Worm (Caenorhabditis elegans) whole organism, L1 larva: Measurements from ENCODE around the gene F13D12.8.

Experiments
- blmp-1 ChIP-seq: fragments of 150-350 bp; optimal IDR thresholded peaks from 2 replicates; lab custom pipeline; 2014; ENCODE audit warnings: missing biosample characterization, missing genetic modification characterization
- ceh-63 ChIP-seq: fragments of 200-800 bp; sonication (Bioruptor generic); optimal IDR thresholded peaks from 2 replicates; lab custom pipeline; 2018; ENCODE audit warnings: mild to moderate bottlenecking, missing genetic modification characterization, missing compliant biosample characterization
- efl-3 ChIP-seq: fragments of 200-800 bp; sonication (Bioruptor generic); optimal IDR thresholded peaks from 2 replicates; lab custom pipeline; 2018; ENCODE audit warnings: mild to moderate bottlenecking, missing genetic modification characterization, missing compliant biosample characterization
- egl-27 ChIP-seq, 2 experiments: fragments of 150-350 bp in 1 of 2; sonication (generic microtip); optimal IDR thresholded peaks; 3 replicates each; lab custom pipeline; 2017 to 2018; ENCODE audit warnings: missing biosample characterization in 2 of 2, missing genetic modification characterization in 2 of 2, missing genetic modification reagents in 2 of 2
- lin-14 ChIP-seq: fragments of 200-800 bp; sonication (Bioruptor generic); optimal IDR thresholded peaks from 2 replicates; lab custom pipeline; 2018; ENCODE audit warnings: mild to moderate bottlenecking, missing genetic modification characterization, moderate library complexity, missing compliant biosample characterization
- mep-1 ChIP-seq: fragments of 150-350 bp; optimal IDR thresholded peaks from 2 replicates; lab custom pipeline; 2014; ENCODE audit warnings: missing biosample characterization, missing genetic modification characterization
- nhr-11 ChIP-seq: fragments of 150-350 bp; optimal IDR thresholded peaks from 2 replicates; lab custom pipeline; 2014; ENCODE audit warnings: missing biosample characterization, missing genetic modification characterization
- nhr-28 ChIP-seq: fragments of 150-350 bp; optimal IDR thresholded peaks from 2 replicates; lab custom pipeline; 2014; ENCODE audit warnings: missing biosample characterization, missing genetic modification characterization
- skn-1 ChIP-seq: fragments of 150-350 bp; optimal IDR thresholded peaks from 2 replicates; lab custom pipeline; 2014; ENCODE audit warnings: missing biosample characterization, missing genetic modification characterization
- unc-130 ChIP-seq: fragments of 150-350 bp; optimal IDR thresholded peaks from 2 replicates; lab custom pipeline; 2017; ENCODE audit warnings: missing biosample characterization, missing genetic modification characterization, inconsistent platforms

ce11 chrII:11720819-11721218, 11.6 kb downstream of the F13D12.8 start:
- TF ChIP-seq skn-1 (tag; lab: Kevin White, UChicago) (no peak), nhr-28 (tag; lab: Kevin White, UChicago) (no peak), lin-14 (GFP tag; lab: Kevin White, UChicago) (no peak), blmp-1 (no peak), nhr-11 (tag; lab: Kevin White, UChicago) (no peak), mep-1 (tag; lab: Kevin White, UChicago) (no peak), ceh-63 (GFP tag; lab: Kevin White, UChicago) (no peak), egl-27 (tag; optimal IDR thresholded peaks at IDR 0.05; lab: Kevin White, UChicago) (no peak), efl-3 (GFP tag; lab: Kevin White, UChicago) (no peak), unc-130 (tag; lab: Kevin White, UChicago) (no peak)
